Worm (Caenorhabditis elegans) whole organism, mixed stage, embryonic: ENCODE measurements around the gene pkn-1.

Experiments
- bed-3 ChIP-seq: fragments of 200-800 bp; sonication (Bioruptor generic); optimal IDR thresholded peaks from 3 replicates; lab custom pipeline; 2018; ENCODE audit warnings: mild to moderate bottlenecking, missing genetic modification characterization, moderate library complexity, missing compliant biosample characterization
- ceh-83 ChIP-seq: fragments of 200-800 bp; sonication (Bioruptor generic); optimal IDR thresholded peaks from 2 replicates; lab custom pipeline; 2018; ENCODE audit warnings: mild to moderate bottlenecking, missing genetic modification characterization, missing compliant biosample characterization
- drap-1 ChIP-seq: fragments of 200-800 bp; sonication (Bioruptor generic); optimal IDR thresholded peaks from 3 replicates; lab custom pipeline; 2018; ENCODE audit warnings: mild to moderate bottlenecking, missing genetic modification characterization, missing compliant biosample characterization
- elt-3 ChIP-seq: fragments of 150-350 bp; optimal IDR thresholded peaks from 2 replicates; lab custom pipeline; 2014; ENCODE audit warnings: missing biosample characterization, missing genetic modification characterization
- lin-13 ChIP-seq: fragments of 150-350 bp; optimal IDR thresholded peaks from 2 replicates; lab custom pipeline; 2014; ENCODE audit warnings: missing biosample characterization, missing genetic modification characterization
- mls-2 ChIP-seq: sonication (generic microtip); optimal IDR thresholded peaks from 2 replicates; lab custom pipeline; 2016; ENCODE audit warnings: mild to moderate bottlenecking, missing genetic modification characterization, moderate library complexity, missing compliant biosample characterization
- nhr-12 ChIP-seq: fragments of 150-350 bp; optimal IDR thresholded peaks from 2 replicates; lab custom pipeline; 2014; ENCODE audit warnings: missing biosample characterization, missing genetic modification characterization
- nhr-237 ChIP-seq: fragments of 150-350 bp; optimal IDR thresholded peaks from 2 replicates; lab custom pipeline; 2014; ENCODE audit warnings: missing biosample characterization, missing genetic modification characterization
- pha-4 ChIP-seq: fragments of 150-350 bp; optimal IDR thresholded peaks from 2 replicates; lab custom pipeline; 2018; ENCODE audit warnings: missing biosample characterization, missing genetic modification reagents, missing genetic modification characterization
- sptf-1 ChIP-seq: sonication (generic microtip); optimal IDR thresholded peaks from 2 replicates; lab custom pipeline; 2017; ENCODE audit warnings: mild to moderate bottlenecking, missing genetic modification characterization, moderate library complexity, missing compliant biosample characterization
- unc-39 ChIP-seq: fragments of 150-350 bp; optimal IDR thresholded peaks from 2 replicates; lab custom pipeline; 2014; ENCODE audit warnings: missing biosample characterization, missing genetic modification characterization
- ztf-11 ChIP-seq: fragments of 150-350 bp; optimal IDR thresholded peaks from 2 replicates; lab custom pipeline; 2014; ENCODE audit warnings: missing biosample characterization, missing genetic modification characterization

DNA sequence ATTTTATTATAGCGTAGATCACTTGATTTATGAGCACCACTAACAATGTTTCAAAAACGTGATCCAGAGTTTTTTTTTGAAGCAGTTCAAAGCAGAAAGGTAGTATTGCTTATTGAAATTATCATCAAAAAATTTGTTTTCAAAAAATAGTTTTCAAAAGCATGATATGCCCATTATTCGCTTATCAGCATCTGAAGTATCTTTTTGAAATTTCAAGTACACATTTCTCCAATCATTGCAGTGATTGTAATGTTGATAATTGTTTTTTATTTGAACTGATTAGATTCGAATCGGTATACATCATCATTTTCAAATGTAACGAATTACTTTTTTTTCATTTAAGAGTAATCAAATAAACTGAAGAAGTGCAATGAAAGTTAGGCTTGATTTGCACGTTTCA, 43.7 kb downstream of the pkn-1 start:
- TF ChIP-seq unc-39: no peak
- no peak for TF ChIP-seq elt-3 (tag; lab: Kevin White, UChicago)
- no peak for TF ChIP-seq ceh-83 (GFP tag; lab: Kevin White, UChicago)
- no peak for TF ChIP-seq lin-13 (tag; lab: Kevin White, UChicago)
- TF ChIP-seq nhr-12 (tag; lab: Kevin White, UChicago): no peak
- no peak for TF ChIP-seq nhr-237
- no peak for TF ChIP-seq pha-4
- no peak for TF ChIP-seq sptf-1 (tag; lab: Kevin White, UChicago)
- no peak for TF ChIP-seq mls-2
- no peak for TF ChIP-seq ztf-11 (tag; lab: Kevin White, UChicago)
- TF ChIP-seq bed-3: no peak
- no peak for TF ChIP-seq drap-1 (GFP tag; lab: Kevin White, UChicago)
